Fruit fly (Drosophila melanogaster) whole organism, embryonic: ENCODE measurements around the gene CG6739.

ENCODE experiments used
- Antp ChIP-seq: fragments of 200-800 bp; sonication (Bioruptor generic); optimal IDR thresholded peaks from 3 replicates; lab custom pipeline; 2016; ENCODE audit warnings: missing biosample characterization, missing genetic modification characterization
- CG13296 ChIP-seq: fragments of 200-800 bp; sonication (Bioruptor generic); optimal IDR thresholded peaks from 3 replicates; lab custom pipeline; 2018; ENCODE audit warnings: missing biosample characterization, mild to moderate bottlenecking, missing genetic modification characterization
- CG14710 ChIP-seq: fragments of 200-800 bp; sonication (Bioruptor generic); optimal IDR thresholded peaks from 3 replicates; lab custom pipeline; 2019; ENCODE audit warnings: missing biosample characterization, mild to moderate bottlenecking, missing genetic modification characterization, moderate library complexity
- CG14965 ChIP-seq: fragments of 200-800 bp; sonication (Bioruptor generic); optimal IDR thresholded peaks from 2 replicates; lab custom pipeline; 2016; ENCODE audit warnings: missing biosample characterization, missing genetic modification characterization, borderline replicate concordance
- CG17829 ChIP-seq: fragments of 200-800 bp; optimal IDR thresholded peaks from 2 replicates; lab custom pipeline; 2019; ENCODE audit warnings: missing biosample characterization, mild to moderate bottlenecking, missing genetic modification characterization, moderate library complexity
- CG17912 ChIP-seq: fragments of 200-800 bp; sonication (Bioruptor generic); optimal IDR thresholded peaks from 2 replicates; lab custom pipeline; 2018; ENCODE audit warnings: missing biosample characterization, mild to moderate bottlenecking, missing genetic modification characterization
- CG18764 ChIP-seq: fragments of 200-800 bp; sonication (Bioruptor generic); optimal IDR thresholded peaks from 3 replicates; lab custom pipeline; 2016; ENCODE audit warnings: missing biosample characterization, missing genetic modification characterization
- CG2116 ChIP-seq: fragments of 200-800 bp; sonication (Bioruptor generic); optimal IDR thresholded peaks from 3 replicates; lab custom pipeline; 2018; ENCODE audit warnings: missing biosample characterization, mild to moderate bottlenecking, missing genetic modification characterization
- CG2120 ChIP-seq: fragments of 200-800 bp; sonication (Bioruptor generic); optimal IDR thresholded peaks from 3 replicates; lab custom pipeline; 2016; ENCODE audit warnings: missing biosample characterization, missing genetic modification characterization
- CG2202 ChIP-seq: fragments of 200-800 bp; sonication (Bioruptor generic); optimal IDR thresholded peaks from 2 replicates; lab custom pipeline; 2018; ENCODE audit warnings: missing biosample characterization, mild to moderate bottlenecking, missing genetic modification characterization
- CG2712 ChIP-seq: fragments of 200-800 bp; optimal IDR thresholded peaks from 3 replicates; lab custom pipeline; 2019; ENCODE audit warnings: missing biosample characterization, mild to moderate bottlenecking, missing genetic modification characterization, moderate library complexity
- CG31441 ChIP-seq: fragments of 200-800 bp; sonication (Bioruptor generic); IDR thresholded peaks from 2 replicates; pipeline ENCODE4 v1.3.6; 2022; ENCODE audit warnings: missing biosample characterization, missing genetic modification characterization
- CG32772 ChIP-seq: fragments of 200-800 bp; sonication (Bioruptor generic); IDR thresholded peaks from 2 replicates; pipeline ENCODE4 v1.3.6; 2022; ENCODE audit warnings: missing biosample characterization, missing genetic modification characterization
- CG3995 ChIP-seq: fragments of 200-800 bp; sonication (Bioruptor generic); optimal IDR thresholded peaks from 3 replicates; lab custom pipeline; 2016; ENCODE audit warnings: missing biosample characterization, missing genetic modification characterization
- CG4282 ChIP-seq: fragments of 200-800 bp; sonication (Bioruptor generic); optimal IDR thresholded peaks from 2 replicates; lab custom pipeline; 2016; ENCODE audit warnings: missing biosample characterization, missing genetic modification characterization
- CG4707 ChIP-seq: fragments of 200-800 bp; sonication (Bioruptor generic); optimal IDR thresholded peaks from 2 replicates; lab custom pipeline; 2018; ENCODE audit warnings: missing biosample characterization, mild to moderate bottlenecking, missing genetic modification characterization, moderate library complexity
- CG7963 ChIP-seq: fragments of 200-800 bp; sonication (Bioruptor generic); IDR thresholded peaks from 3 replicates; pipeline ENCODE4 v1.3.6; 2022; ENCODE audit warnings: missing biosample characterization, missing genetic modification characterization; ENCODE audit not compliant: partially characterized antibody
- CG8089 ChIP-seq: fragments of 200-800 bp; sonication (Bioruptor generic); optimal IDR thresholded peaks from 3 replicates; lab custom pipeline; 2016; ENCODE audit warnings: missing biosample characterization, missing genetic modification characterization
- CG8388 ChIP-seq: fragments of 200-800 bp; sonication (Bioruptor generic); optimal IDR thresholded peaks from 2 replicates; lab custom pipeline; 2019; ENCODE audit warnings: missing biosample characterization, mild to moderate bottlenecking, missing genetic modification characterization, moderate library complexity
- CG9437 ChIP-seq: fragments of 200-800 bp; sonication (Bioruptor generic); optimal IDR thresholded peaks from 2 replicates; lab custom pipeline; 2018; ENCODE audit warnings: missing biosample characterization, mild to moderate bottlenecking, missing genetic modification characterization
- CG9932 ChIP-seq: fragments of 200-800 bp; sonication (Bioruptor generic); IDR thresholded peaks from 2 replicates; pipeline ENCODE4 v1.3.6; 2022; ENCODE audit warnings: missing biosample characterization, missing genetic modification characterization
- HHEX ChIP-seq: fragments of 200-800 bp; sonication (Bioruptor generic); optimal IDR thresholded peaks from 3 replicates; lab custom pipeline; 2017; ENCODE audit warnings: missing biosample characterization, mild to moderate bottlenecking, missing genetic modification characterization, missing genetic modification reagents
- HLH54F ChIP-seq: fragments of 200-800 bp; sonication (Bioruptor generic); optimal IDR thresholded peaks from 3 replicates; lab custom pipeline; 2016; ENCODE audit warnings: missing biosample characterization, missing genetic modification characterization
- Hsf ChIP-seq: fragments of 200-800 bp; sonication (Bioruptor generic); optimal IDR thresholded peaks from 3 replicates; lab custom pipeline; 2016; ENCODE audit warnings: missing biosample characterization, missing genetic modification characterization
- Lim3 ChIP-seq: fragments of 200-800 bp; sonication (Bioruptor generic); IDR thresholded peaks from 2 replicates; pipeline ENCODE4 v1.3.6; 2022; ENCODE audit warnings: missing biosample characterization, missing genetic modification characterization
- Med ChIP-seq: fragments of 200-800 bp; sonication (Bioruptor generic); peaks from one replicate; lab custom pipeline; 2016; ENCODE audit warnings: missing biosample characterization, missing genetic modification characterization, mild to moderate bottlenecking, inconsistent platforms, moderate library complexity
- Ptx1 ChIP-seq: fragments of 200-800 bp; sonication (Bioruptor generic); IDR thresholded peaks from 2 replicates; pipeline ENCODE4 v1.3.6; 2022; ENCODE audit warnings: missing biosample characterization, missing genetic modification characterization
- Ssrp ChIP-seq: fragments of 200-800 bp; sonication (Bioruptor generic); optimal IDR thresholded peaks from 2 replicates; lab custom pipeline; 2018; ENCODE audit warnings: missing biosample characterization, mild to moderate bottlenecking, missing genetic modification characterization, moderate library complexity
- Tbp ChIP-seq: fragments of >200 bp; optimal IDR thresholded peaks from 2 replicates; lab custom pipeline; 2018; ENCODE audit warnings: missing biosample characterization, missing genetic modification characterization
- Xrp1 ChIP-seq: fragments of 200-800 bp; sonication (Bioruptor generic); IDR thresholded peaks from 2 replicates; pipeline ENCODE4 v1.3.6; 2022; ENCODE audit warnings: missing biosample characterization, missing genetic modification characterization
- az2 ChIP-seq: fragments of 200-800 bp; sonication (Bioruptor generic); optimal IDR thresholded peaks from 3 replicates; lab custom pipeline; 2016; ENCODE audit warnings: missing biosample characterization, missing genetic modification characterization
- bbx ChIP-seq: fragments of 200-800 bp; sonication (Bioruptor generic); IDR thresholded peaks from 2 replicates; pipeline ENCODE4 v1.3.6; 2022; ENCODE audit warnings: missing biosample characterization, missing genetic modification characterization; ENCODE audit not compliant: partially characterized antibody
- bigmax ChIP-seq: fragments of 200-800 bp; sonication (Bioruptor generic); optimal IDR thresholded peaks from 2 replicates; lab custom pipeline; 2018; ENCODE audit warnings: missing biosample characterization, mild to moderate bottlenecking, missing genetic modification characterization
- br ChIP-seq: fragments of >200 bp; optimal IDR thresholded peaks from 2 replicates; lab custom pipeline; 2017
- chn ChIP-seq: fragments of 200-800 bp; sonication (Bioruptor generic); optimal IDR thresholded peaks from 2 replicates; lab custom pipeline; 2016; ENCODE audit warnings: missing biosample characterization, missing genetic modification characterization
- ci ChIP-seq: fragments of 200-800 bp; sonication (Bioruptor generic); IDR thresholded peaks from 3 replicates; pipeline ENCODE4 v1.3.6; 2022; ENCODE audit warnings: missing biosample characterization, missing genetic modification characterization
- danr ChIP-seq: fragments of 200-800 bp; sonication (Bioruptor generic); IDR thresholded peaks from 2 replicates; pipeline ENCODE4 v1.3.6; 2022; ENCODE audit warnings: missing biosample characterization, missing genetic modification characterization
- dati ChIP-seq: fragments of 200-800 bp; sonication (Bioruptor generic); IDR thresholded peaks from 2 replicates; pipeline ENCODE4 v1.3.6; 2022; ENCODE audit warnings: missing biosample characterization, missing genetic modification characterization
- dpn ChIP-seq, 2 experiments: fragments of 200-800 bp; sonication (Bioruptor generic); optimal IDR thresholded peaks; 3 replicates each; lab custom pipeline; 2016; ENCODE audit warnings: missing biosample characterization in 2 of 2, missing genetic modification characterization in 2 of 2
- ems ChIP-seq: fragments of 200-800 bp; sonication (Bioruptor generic); optimal IDR thresholded peaks from 3 replicates; lab custom pipeline; 2016; ENCODE audit warnings: missing biosample characterization, missing genetic modification characterization
- jigr1 ChIP-seq: fragments of 200-800 bp; sonication (Bioruptor generic); IDR thresholded peaks from 3 replicates; pipeline ENCODE4 v1.3.6; 2022; ENCODE audit warnings: missing biosample characterization, missing genetic modification characterization
- onecut ChIP-seq: fragments of 200-800 bp; sonication (Bioruptor generic); IDR thresholded peaks from 2 replicates; pipeline ENCODE4 v1.3.6; 2022; ENCODE audit warnings: missing biosample characterization, missing genetic modification characterization
- pho ChIP-seq: fragments of 200-800 bp; sonication (Bioruptor generic); optimal IDR thresholded peaks from 2 replicates; lab custom pipeline; 2016; ENCODE audit warnings: missing biosample characterization, missing genetic modification characterization
- ro ChIP-seq: fragments of 200-800 bp; sonication (Bioruptor generic); IDR thresholded peaks from 2 replicates; pipeline ENCODE4 v1.3.6; 2022; ENCODE audit warnings: missing biosample characterization, missing genetic modification characterization
- run ChIP-seq: fragments of 200-800 bp; sonication (Bioruptor generic); optimal IDR thresholded peaks from 3 replicates; lab custom pipeline; 2018; ENCODE audit warnings: missing biosample characterization, mild to moderate bottlenecking, missing genetic modification characterization
- slou ChIP-seq: fragments of 200-800 bp; sonication (Bioruptor generic); optimal IDR thresholded peaks from 3 replicates; lab custom pipeline; 2016; ENCODE audit warnings: missing biosample characterization, missing genetic modification characterization
- sr ChIP-seq: fragments of 200-800 bp; sonication (Bioruptor generic); IDR thresholded peaks from 3 replicates; pipeline ENCODE4 v1.3.6; 2022; ENCODE audit warnings: missing biosample characterization, missing genetic modification characterization
- tll ChIP-seq, 2 experiments: fragments of 200-800 bp in 1 of 2; fragments of >200 bp in 1 of 2; sonication (Bioruptor generic) in 1 of 2; optimal IDR thresholded peaks; 2 replicates each; lab custom pipeline; 2017 to 2019; ENCODE audit warnings: missing biosample characterization in 2 of 2, missing genetic modification characterization in 2 of 2, mild to moderate bottlenecking in 1 of 2, moderate library complexity in 1 of 2
- vfl ChIP-seq: fragments of 200-800 bp; sonication (Bioruptor generic); optimal IDR thresholded peaks from 2 replicates; lab custom pipeline; 2016; ENCODE audit warnings: missing biosample characterization, missing genetic modification characterization

CG6739 gene

dm6 chr2L:7576462-7577360 is 31.5 kb upstream of the CG6739 start (continued):
- TF ChIP-seq CG13296 (GFP tag; lab: Kevin White, UChicago): peak; percentile 70
- peak; percentile 19 for TF ChIP-seq chn (GFP tag; lab: Kevin White, UChicago)
- peak; percentile 63; the same call in 1 of the 2 replicates for TF ChIP-seq dati
- TF ChIP-seq danr (GFP tag; lab: Robert Waterston, UW): peak; percentile 15; the same call in 1 of the 2 replicates
- peak; percentile 95 for TF ChIP-seq Xrp1 (GFP tag; lab: Robert Waterston, UW)
- peak; percentile 79 for TF ChIP-seq Ssrp (tag; lab: Kevin White, UChicago)
- TF ChIP-seq pho (GFP tag; lab: Kevin White, UChicago): peak; percentile 47
- peak; percentile 76 for TF ChIP-seq CG18764 (GFP tag; lab: Kevin White, UChicago)
- TF ChIP-seq CG4282 (GFP tag; lab: Kevin White, UChicago): peak; percentile 17
- peak; percentile 72 for TF ChIP-seq CG8089 (GFP tag; lab: Kevin White, UChicago)
- TF ChIP-seq CG9932 (GFP tag; lab: Robert Waterston, UW): no peak
- no peak for TF ChIP-seq br (lab: Kevin White, UChicago)
- no peak for TF ChIP-seq CG2120 (GFP tag; lab: Kevin White, UChicago)
- no peak for TF ChIP-seq CG17912 (GFP tag; lab: Kevin White, UChicago)
- peak; percentile 74 for TF ChIP-seq ems (GFP tag; lab: Kevin White, UChicago)
- TF ChIP-seq CG2712 (tag; lab: Kevin White, UChicago): peak; percentile 96
- peak; percentile 95 for TF ChIP-seq CG17829 (tag; lab: Kevin White, UChicago)
- peak; percentile 49 for TF ChIP-seq CG14965 (GFP tag; lab: Kevin White, UChicago)
- TF ChIP-seq CG9437 (GFP tag; lab: Kevin White, UChicago): peak; percentile 5
- TF ChIP-seq Ptx1 (GFP tag; lab: Robert Waterston, UW): peak; percentile 81
- peak; percentile 68 for TF ChIP-seq Antp (GFP tag; lab: Kevin White, UChicago)
- TF ChIP-seq ci: peak; percentile 84
- TF ChIP-seq jigr1 (GFP tag; lab: Robert Waterston, UW): peak; percentile 44; the same call in 1 of the 3 replicates
- TF ChIP-seq bigmax (GFP tag; lab: Kevin White, UChicago): peak; percentile 22
- peak; percentile 84 for TF ChIP-seq az2 (GFP tag; lab: Kevin White, UChicago)
- TF ChIP-seq CG7963 (GFP tag; lab: Robert Waterston, UW): 0 out of 3 replicates have a peak, but pooled peaks have one; percentile 34
- no peak for TF ChIP-seq vfl (GFP tag; lab: Kevin White, UChicago)
- peak; percentile 91 for TF ChIP-seq CG2202
- TF ChIP-seq sr (GFP tag; lab: Robert Waterston, UW): peak; percentile 81
- peak; percentile 46; the same call in 1 of the 2 replicates for TF ChIP-seq ro (GFP tag; lab: Robert Waterston, UW)
- peak; percentile 62 to 75 for TF ChIP-seq dpn (GFP tag; optimal IDR thresholded peaks at IDR 0.05; lab: Kevin White, UChicago)
- peak; percentile 32 for TF ChIP-seq HLH54F (GFP tag; lab: Kevin White, UChicago)
- peak; percentile 92 for TF ChIP-seq CG14710 (tag; lab: Kevin White, UChicago)
- peak; percentile 64; the same call in 1 of the 2 replicates for TF ChIP-seq bbx (GFP tag; lab: Robert Waterston, UW)
- TF ChIP-seq onecut (GFP tag; lab: Robert Waterston, UW): peak; percentile 73
- TF ChIP-seq CG31441 (GFP tag; lab: Robert Waterston, UW): peak; percentile 96
- TF ChIP-seq CG4707 (GFP tag; lab: Kevin White, UChicago): peak; percentile 70
- peak; percentile 81 for TF ChIP-seq HHEX (GFP tag; lab: Kevin White, UChicago)
- peak in 1 of 2 experiments; percentile 68 for TF ChIP-seq tll (GFP tag; optimal IDR thresholded peaks at IDR 0.05; lab: Kevin White, UChicago)
- no peak for TF ChIP-seq Lim3 (GFP tag; lab: Robert Waterston, UW)
- TF ChIP-seq run (tag; lab: Kevin White, UChicago): peak; percentile 32
- TF ChIP-seq CG3995 (GFP tag; lab: Kevin White, UChicago): no peak
- TF ChIP-seq CG2116: peak; percentile 17
- peak; percentile 61 for TF ChIP-seq CG8388 (GFP tag; lab: Kevin White, UChicago)
- peak; percentile 41 for TF ChIP-seq slou
- no peak for TF ChIP-seq Tbp (GFP tag; lab: Kevin White, UChicago)
- TF ChIP-seq Med (GFP tag; lab: Kevin White, UChicago): peak; percentile 91
- peak; percentile 72 for TF ChIP-seq CG32772 (GFP tag; lab: Robert Waterston, UW)
- TF ChIP-seq Hsf (GFP tag; lab: Kevin White, UChicago): peak; percentile 90
